Worm (Caenorhabditis elegans) whole organism, early embryonic: Measurements from ENCODE around the gene F45E10.2.

Experiments used
- B0310.2 ChIP-seq: sonication (generic microtip); optimal IDR thresholded peaks from 2 replicates; lab custom pipeline; 2016; ENCODE audit warnings: mild to moderate bottlenecking, missing genetic modification characterization, missing compliant biosample characterization
- aly-1 ChIP-seq: sonication (generic microtip); optimal IDR thresholded peaks from 2 replicates; lab custom pipeline; 2016; ENCODE audit warnings: missing genetic modification characterization, missing compliant biosample characterization
- ama-1 ChIP-seq: fragments of 150-350 bp; optimal IDR thresholded peaks from 2 replicates; lab custom pipeline; 2014
- ceh-13 ChIP-seq: fragments of 200-800 bp; sonication (Bioruptor generic); optimal IDR thresholded peaks from 2 replicates; lab custom pipeline; 2018; ENCODE audit warnings: mild to moderate bottlenecking, missing genetic modification characterization, missing compliant biosample characterization
- ets-7 ChIP-seq: sonication (generic microtip); optimal IDR thresholded peaks from 2 replicates; lab custom pipeline; 2016; ENCODE audit warnings: missing genotype, missing genetic modification characterization, missing compliant biosample characterization
- flt-1 ChIP-seq: fragments of 200-800 bp; sonication (Bioruptor generic); IDR thresholded peaks from 2 replicates; pipeline ENCODE4 v1.3.6; 2022; ENCODE audit warnings: missing genetic modification characterization, missing compliant biosample characterization
- hmbx-1 ChIP-seq: sonication (generic microtip); optimal IDR thresholded peaks from 2 replicates; lab custom pipeline; 2016; ENCODE audit warnings: mild to moderate bottlenecking, missing genetic modification characterization, missing compliant biosample characterization
- hnd-1 ChIP-seq: sonication (generic microtip); optimal IDR thresholded peaks from 2 replicates; lab custom pipeline; 2016; ENCODE audit warnings: missing genetic modification characterization, missing compliant biosample characterization
- pes-1 ChIP-seq: fragments of 200-800 bp; sonication (Bioruptor generic); IDR thresholded peaks from 2 replicates; pipeline ENCODE4 v1.3.6; 2022; ENCODE audit warnings: missing genetic modification reagents, missing genetic modification characterization, missing compliant biosample characterization
- scrt-1 ChIP-seq: fragments of 200-800 bp; sonication (Bioruptor generic); IDR thresholded peaks from 2 replicates; pipeline ENCODE4 v1.3.6; 2022; ENCODE audit warnings: missing genetic modification characterization, missing compliant biosample characterization
- sea-1 ChIP-seq: fragments of 200-800 bp; sonication (Bioruptor generic); conservative IDR thresholded peaks from 2 replicates; pipeline ENCODE4 v1.3.6; 2022; ENCODE audit warnings: missing genetic modification characterization, missing compliant biosample characterization
- tbx-11 ChIP-seq: fragments of 200-800 bp; sonication (Bioruptor generic); IDR thresholded peaks from 2 replicates; pipeline ENCODE4 v1.3.6; 2022; ENCODE audit warnings: missing genetic modification characterization, missing compliant biosample characterization
- tra-4 ChIP-seq: sonication (generic microtip); optimal IDR thresholded peaks from 2 replicates; lab custom pipeline; 2017; ENCODE audit warnings: missing genetic modification characterization, missing compliant biosample characterization

ce11 chrII:11104162-11104561 is 49.0 kb upstream of the F45E10.2 start, which contains the start of gene C09H10.9:
- TF ChIP-seq aly-1 (no peak), ama-1 (lab: Kevin White, UChicago) (no peak), ets-7 (tag; lab: Kevin White, UChicago) (no peak), flt-1 (no peak), sea-1 (GFP tag; lab: Robert Waterston, UW) (no peak), pes-1 (GFP tag; lab: Robert Waterston, UW) (no peak), hmbx-1 (tag; lab: Kevin White, UChicago) (no peak), B0310.2 (tag; lab: Kevin White, UChicago) (no peak), ceh-13 (GFP tag; lab: Kevin White, UChicago) (no peak), scrt-1 (GFP tag; lab: Robert Waterston, UW) (no peak), tra-4 (tag; lab: Kevin White, UChicago) (no peak), tbx-11 (no peak), hnd-1 (tag; lab: Kevin White, UChicago) (no peak)
